Fruit fly (Drosophila melanogaster): ENCODE measurements around the gene CG32694.
A peak's percentile ranks its signal among the peaks of the same experiment; 100 is the strongest.

CG32694 gene

dm6 chrX:9989154-9989787 lies at the start of gene CG32694:
CG32694 (plus strand) TSS chrX:9989690.
- TF ChIP-seq Ets98B (GFP tag; IDR thresholded peaks at IDR 0.05) = peak; percentile 34; the same call in 1 of the 2 replicates
- peak; percentile 16 for TF ChIP-seq CG8159 (tag; optimal IDR thresholded peaks at IDR 0.05)
- no peak for TF ChIP-seq CG8301 (tag; optimal IDR thresholded peaks at IDR 0.05)
- no peak for TF ChIP-seq CG9948 (tag; optimal IDR thresholded peaks at IDR 0.05)
- no peak for TF ChIP-seq Pif1A (GFP tag; optimal IDR thresholded peaks at IDR 0.05)
- no peak for TF ChIP-seq fd96Ca (GFP tag; IDR thresholded peaks at IDR 0.05)
- TF ChIP-seq D1 (tag; optimal IDR thresholded peaks at IDR 0.05) = no peak
- no peak for TF ChIP-seq Snoo (tag; optimal IDR thresholded peaks at IDR 0.05)
- no peak for TF ChIP-seq CG12605 (GFP tag; IDR thresholded peaks at IDR 0.05)
- peak; percentile 53 for TF ChIP-seq CG13204 (GFP tag; optimal IDR thresholded peaks at IDR 0.05)

dm6 chrX:9964778-9965291 lies 24.7 kb upstream of the CG32694 start, which contains the start of the genes CG1791 and CG1889:
CG1791 (minus strand) TSS chrX:9964878.
CG1889 (plus strand) TSS chrX:9965241.
- TF ChIP-seq Pif1A (GFP tag; optimal IDR thresholded peaks at IDR 0.05) (no peak), CG32121 (GFP tag; IDR thresholded peaks at IDR 0.05) (no peak), CG14655 (GFP tag; optimal IDR thresholded peaks at IDR 0.05) (no peak), gl (tag; optimal IDR thresholded peaks at IDR 0.05) (no peak), CG8159 (tag; optimal IDR thresholded peaks at IDR 0.05) (no peak), CG8301 (tag; optimal IDR thresholded peaks at IDR 0.05) (no peak), CG13204 (GFP tag; optimal IDR thresholded peaks at IDR 0.05) (no peak), D1 (tag; optimal IDR thresholded peaks at IDR 0.05) (no peak), fd96Ca (GFP tag; IDR thresholded peaks at IDR 0.05) (no peak)

DNA sequence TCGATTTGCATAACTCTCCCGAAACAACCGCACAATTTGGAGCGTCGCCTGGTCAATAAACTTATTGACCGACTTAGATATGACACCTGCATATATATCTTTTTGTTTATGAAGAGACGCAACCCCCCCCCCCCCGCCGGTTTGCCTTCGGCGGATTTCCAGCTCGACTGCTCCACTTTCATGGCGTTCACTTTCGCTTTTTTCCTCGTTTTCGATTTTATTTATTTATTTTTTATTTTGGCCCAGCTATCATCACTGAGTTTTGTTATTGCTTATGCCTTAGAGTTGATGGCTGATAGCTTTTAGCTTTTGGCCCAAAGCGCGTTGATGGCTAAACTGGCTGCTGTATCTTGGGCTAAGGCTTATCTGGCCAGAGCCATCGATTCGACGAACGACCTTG lies 13.5 kb upstream of the CG32694 start:
- TF ChIP-seq CG10348 (GFP tag; IDR thresholded peaks at IDR 0.05) (no peak), CG4496 (GFP tag; IDR thresholded peaks at IDR 0.05) (no peak), Ets98B (GFP tag; IDR thresholded peaks at IDR 0.05) (no peak), Pif1B (GFP tag; optimal IDR thresholded peaks at IDR 0.05) (no peak), rn (GFP tag; IDR thresholded peaks at IDR 0.05) (no peak), Pif1A (GFP tag; optimal IDR thresholded peaks at IDR 0.05) (no peak), CG8159 (tag; optimal IDR thresholded peaks at IDR 0.05) (no peak), CG32121 (GFP tag; IDR thresholded peaks at IDR 0.05) (no peak), CG17806 (tag; optimal IDR thresholded peaks at IDR 0.05) (no peak), Snoo (tag; optimal IDR thresholded peaks at IDR 0.05) (no peak), EcR (GFP tag; optimal IDR thresholded peaks at IDR 0.05) (no peak), CG9948 (tag; optimal IDR thresholded peaks at IDR 0.05) (no peak), gl (tag; optimal IDR thresholded peaks at IDR 0.05) (no peak)

DNA sequence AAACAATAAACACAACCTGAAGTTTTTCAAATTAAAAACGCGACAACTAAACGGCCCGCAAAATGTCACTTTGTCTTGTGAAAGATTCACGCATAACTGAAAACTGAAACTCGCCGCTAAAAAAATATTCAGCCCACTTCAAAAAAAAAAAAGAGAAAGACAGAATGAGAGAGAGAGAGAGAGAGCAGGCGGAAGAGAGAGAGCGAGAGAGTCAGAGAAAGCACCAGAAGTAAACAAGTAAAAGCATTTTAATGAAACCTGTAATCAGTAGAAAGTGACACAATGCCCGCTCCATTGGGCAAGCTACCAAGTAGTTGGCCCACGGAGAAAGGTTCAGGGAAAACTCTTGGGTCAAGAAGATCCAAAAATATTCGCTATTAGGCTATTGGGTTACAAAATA lies 12.2 kb upstream of the CG32694 start, which contains the start of gene CG43386:
TSS of gene CG43386 (minus strand) at position 101 of the 400 bp plus-strand sequence.
- no peak for TF ChIP-seq Ets98B (GFP tag; IDR thresholded peaks at IDR 0.05)
- TF ChIP-seq CG15710 (tag; optimal IDR thresholded peaks at IDR 0.05) = no peak
- no peak for TF ChIP-seq rn (GFP tag; IDR thresholded peaks at IDR 0.05)
- TF ChIP-seq gl (tag; optimal IDR thresholded peaks at IDR 0.05) = no peak
- TF ChIP-seq CG10348 (GFP tag; IDR thresholded peaks at IDR 0.05) = no peak
- no peak for TF ChIP-seq Pif1B (GFP tag; optimal IDR thresholded peaks at IDR 0.05)
- no peak for TF ChIP-seq Snoo (tag; optimal IDR thresholded peaks at IDR 0.05)
- TF ChIP-seq EcR (GFP tag; optimal IDR thresholded peaks at IDR 0.05) = no peak
- TF ChIP-seq Pif1A (GFP tag; optimal IDR thresholded peaks at IDR 0.05) = no peak
- TF ChIP-seq CG14655 (GFP tag; optimal IDR thresholded peaks at IDR 0.05) = no peak
- TF ChIP-seq CG32121 (GFP tag; IDR thresholded peaks at IDR 0.05) = no peak
- TF ChIP-seq CG12605 (GFP tag; IDR thresholded peaks at IDR 0.05) = no peak
- no peak for TF ChIP-seq CG8301 (tag; optimal IDR thresholded peaks at IDR 0.05)
- TF ChIP-seq CG4496 (GFP tag; IDR thresholded peaks at IDR 0.05) = no peak
- no peak for TF ChIP-seq CG13204 (GFP tag; optimal IDR thresholded peaks at IDR 0.05)

dm6 chrX:9980464-9980863 lies 9.0 kb upstream of the CG32694 start, which contains the start of gene CG15252:
CG15252 (minus strand) TSS chrX:9980564.
- TF ChIP-seq CG14655 (GFP tag; optimal IDR thresholded peaks at IDR 0.05) (no peak), Ets98B (GFP tag; IDR thresholded peaks at IDR 0.05) (no peak), CG8159 (tag; optimal IDR thresholded peaks at IDR 0.05) (no peak), CG4496 (GFP tag; IDR thresholded peaks at IDR 0.05) (no peak), Snoo (tag; optimal IDR thresholded peaks at IDR 0.05) (no peak), EcR (GFP tag; optimal IDR thresholded peaks at IDR 0.05) (no peak), gl (tag; optimal IDR thresholded peaks at IDR 0.05) (no peak), CG13204 (GFP tag; optimal IDR thresholded peaks at IDR 0.05) (no peak), Pif1B (GFP tag; optimal IDR thresholded peaks at IDR 0.05) (no peak), CG34367 (tag; optimal IDR thresholded peaks at IDR 0.05) (no peak), fd96Ca (GFP tag; IDR thresholded peaks at IDR 0.05) (no peak), Pif1A (GFP tag; optimal IDR thresholded peaks at IDR 0.05) (no peak), CG9948 (tag; optimal IDR thresholded peaks at IDR 0.05) (no peak), CG15710 (tag; optimal IDR thresholded peaks at IDR 0.05) (no peak), CG32121 (GFP tag; IDR thresholded peaks at IDR 0.05) (no peak), CG8301 (tag; optimal IDR thresholded peaks at IDR 0.05) (no peak), CG10348 (GFP tag; IDR thresholded peaks at IDR 0.05) (no peak)

Data from whole organism, pupa.